Worm (Caenorhabditis elegans) whole organism, L3 larva: ENCODE measurements around the gene tofu-7.

Experiments
- ZK546.5 ChIP-seq: sonication (generic microtip); optimal IDR thresholded peaks from 2 replicates; lab custom pipeline; 2017; ENCODE audit warnings: missing biosample characterization, missing genetic modification characterization
- aly-2 ChIP-seq: fragments of 150-350 bp; optimal IDR thresholded peaks from 2 replicates; lab custom pipeline; 2014; ENCODE audit warnings: missing biosample characterization, missing genetic modification characterization
- ama-1 ChIP-seq: fragments of 150-350 bp; optimal IDR thresholded peaks from 2 replicates; lab custom pipeline; 2018
- ceh-16 ChIP-seq: sonication (generic microtip); optimal IDR thresholded peaks from 2 replicates; lab custom pipeline; 2017; ENCODE audit warnings: missing biosample characterization, missing genetic modification characterization
- ceh-28 ChIP-seq: fragments of 150-350 bp; optimal IDR thresholded peaks from 2 replicates; lab custom pipeline; 2014; ENCODE audit warnings: missing biosample characterization, missing genetic modification reagents, missing genetic modification characterization
- ceh-82 ChIP-seq: fragments of 150-350 bp; optimal IDR thresholded peaks from 2 replicates; lab custom pipeline; 2014; ENCODE audit warnings: missing biosample characterization, missing genetic modification characterization
- ceh-9 ChIP-seq: sonication (generic microtip); optimal IDR thresholded peaks from 2 replicates; lab custom pipeline; 2018; ENCODE audit warnings: missing biosample characterization, missing genetic modification characterization
- egl-27 ChIP-seq: sonication (generic microtip); optimal IDR thresholded peaks from 4 replicates; lab custom pipeline; 2017; ENCODE audit warnings: missing biosample characterization, missing genetic modification reagents, missing genetic modification characterization
- egl-5 ChIP-seq: fragments of 150-350 bp; optimal IDR thresholded peaks from 2 replicates; lab custom pipeline; 2017; ENCODE audit warnings: missing biosample characterization, missing genetic modification reagents, missing genetic modification characterization, inconsistent platforms
- elt-2 ChIP-seq: sonication (generic microtip); optimal IDR thresholded peaks from 2 replicates; lab custom pipeline; 2016; ENCODE audit warnings: missing genetic modification reagents, mild to moderate bottlenecking, missing genetic modification characterization, missing compliant biosample characterization
- eor-1 ChIP-seq, 2 experiments: fragments of 150-350 bp; optimal IDR thresholded peaks; 2 replicates each; lab custom pipeline; 2014 to 2018; ENCODE audit warnings: missing biosample characterization in 2 of 2, missing genetic modification characterization in 2 of 2
- fkh-10 ChIP-seq: sonication (generic microtip); optimal IDR thresholded peaks from 2 replicates; lab custom pipeline; 2017; ENCODE audit warnings: missing biosample characterization, missing genetic modification reagents, missing genetic modification characterization
- hmg-11 ChIP-seq: sonication (generic microtip); optimal IDR thresholded peaks from 2 replicates; lab custom pipeline; 2016; ENCODE audit warnings: missing genetic modification characterization, missing compliant biosample characterization
- jun-1 ChIP-seq: fragments of 150-350 bp; optimal IDR thresholded peaks from 2 replicates; lab custom pipeline; 2014; ENCODE audit warnings: missing biosample characterization, missing genetic modification reagents, missing genetic modification characterization
- lin-15B ChIP-seq: fragments of 150-350 bp; optimal IDR thresholded peaks from 2 replicates; lab custom pipeline; 2014; ENCODE audit warnings: missing biosample characterization, missing genetic modification characterization
- mdl-1 ChIP-seq: fragments of 150-350 bp; optimal IDR thresholded peaks from 2 replicates; lab custom pipeline; 2014; ENCODE audit warnings: missing biosample characterization, missing genetic modification characterization
- nfya-1 ChIP-seq: sonication (generic microtip); optimal IDR thresholded peaks from 2 replicates; lab custom pipeline; 2017; ENCODE audit warnings: missing genetic modification characterization, mild to moderate bottlenecking, missing compliant biosample characterization, antibody characterized with exemption, moderate library complexity; ENCODE audit not compliant: insufficient read depth
- nhr-11 ChIP-seq: fragments of 150-350 bp; optimal IDR thresholded peaks from 2 replicates; lab custom pipeline; 2014; ENCODE audit warnings: missing biosample characterization, missing genetic modification characterization
- nhr-12 ChIP-seq: fragments of 150-350 bp; optimal IDR thresholded peaks from 2 replicates; lab custom pipeline; 2014; ENCODE audit warnings: missing biosample characterization, missing genetic modification characterization
- nhr-237 ChIP-seq: fragments of 150-350 bp; optimal IDR thresholded peaks from 2 replicates; lab custom pipeline; 2014; ENCODE audit warnings: missing biosample characterization, missing genetic modification characterization
- nhr-25 ChIP-seq: sonication (generic microtip); optimal IDR thresholded peaks from 2 replicates; lab custom pipeline; 2017; ENCODE audit warnings: missing biosample characterization, missing genetic modification characterization
- nhr-28 ChIP-seq: fragments of 150-350 bp; optimal IDR thresholded peaks from 2 replicates; lab custom pipeline; 2014; ENCODE audit warnings: missing biosample characterization, missing genetic modification characterization
- nhr-67 ChIP-seq: fragments of 150-350 bp; optimal IDR thresholded peaks from 2 replicates; lab custom pipeline; 2014; ENCODE audit warnings: missing biosample characterization, missing genetic modification characterization
- nhr-77 ChIP-seq: fragments of 150-350 bp; optimal IDR thresholded peaks from 2 replicates; lab custom pipeline; 2014; ENCODE audit warnings: missing biosample characterization, missing genetic modification characterization
- pqm-1 ChIP-seq: fragments of 150-350 bp; optimal IDR thresholded peaks from 2 replicates; lab custom pipeline; 2017; ENCODE audit warnings: missing biosample characterization, missing genetic modification characterization, inconsistent platforms
- skn-1 ChIP-seq: fragments of 150-350 bp; optimal IDR thresholded peaks from 2 replicates; lab custom pipeline; 2014; ENCODE audit warnings: missing biosample characterization, missing genetic modification characterization
- snpc-4 ChIP-seq: fragments of 150-350 bp; optimal IDR thresholded peaks from 2 replicates; lab custom pipeline; 2014; ENCODE audit warnings: missing biosample characterization, missing genetic modification characterization
- tbx-2 ChIP-seq: sonication (generic microtip); optimal IDR thresholded peaks from 2 replicates; lab custom pipeline; 2016; ENCODE audit warnings: mild to moderate bottlenecking, missing genetic modification characterization, missing compliant biosample characterization
- unc-39 ChIP-seq: sonication (generic microtip); optimal IDR thresholded peaks from 4 replicates; lab custom pipeline; 2017; ENCODE audit warnings: missing biosample characterization, missing genetic modification characterization
- zag-1 ChIP-seq: fragments of 150-350 bp; optimal IDR thresholded peaks from 2 replicates; lab custom pipeline; 2014; ENCODE audit warnings: missing biosample characterization, missing genetic modification characterization
- ztf-4 ChIP-seq: fragments of 150-350 bp; optimal IDR thresholded peaks from 2 replicates; lab custom pipeline; 2014; ENCODE audit warnings: missing biosample characterization, missing genetic modification characterization

The tofu-7 gene

DNA sequence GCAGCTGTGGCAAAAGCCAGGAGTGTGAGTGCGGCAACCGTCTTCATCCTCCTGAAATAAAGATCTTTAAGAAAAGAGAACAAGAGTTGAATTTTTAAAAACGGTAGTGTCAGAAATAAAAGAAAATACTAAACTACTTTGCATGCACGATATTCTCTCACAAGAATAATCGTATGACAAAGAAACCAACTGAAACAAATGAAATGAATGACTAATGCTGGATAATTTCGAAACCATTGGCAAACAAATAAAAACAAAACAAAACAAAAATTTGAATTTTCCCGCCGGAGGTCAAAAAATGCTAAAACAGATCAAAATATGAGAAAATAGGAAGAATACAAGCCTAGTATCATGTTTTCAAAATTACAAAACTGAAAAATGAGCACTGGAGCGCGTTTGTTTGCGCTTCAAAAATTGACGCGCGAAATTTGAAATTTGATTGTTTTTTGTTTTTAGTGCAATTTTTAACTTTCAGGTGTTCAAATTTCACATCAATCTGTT is 19.2 kb upstream of the tofu-7 start, which contains the start of gene cpg-2:
Gene cpg-2, minus strand, starts transcription at position 51 of the 501 bp plus-strand sequence.
- TF ChIP-seq ceh-28: no peak
- no peak for TF ChIP-seq ceh-9 (tag; lab: Kevin White, UChicago)
- no peak for TF ChIP-seq tbx-2 (tag; lab: Kevin White, UChicago)
- TF ChIP-seq ZK546.5: no peak
- no peak for TF ChIP-seq ztf-4 (tag; lab: Kevin White, UChicago)
- no peak for TF ChIP-seq zag-1 (tag; lab: Kevin White, UChicago)
- TF ChIP-seq jun-1 (tag; lab: Kevin White, UChicago): no peak
- TF ChIP-seq aly-2 (tag; lab: Kevin White, UChicago): no peak
- TF ChIP-seq snpc-4 (tag; lab: Kevin White, UChicago): no peak
- TF ChIP-seq pqm-1 (tag; lab: Kevin White, UChicago): no peak
- TF ChIP-seq elt-2 (tag; lab: Kevin White, UChicago): no peak
- no peak for TF ChIP-seq mdl-1 (tag; lab: Kevin White, UChicago)

DNA sequence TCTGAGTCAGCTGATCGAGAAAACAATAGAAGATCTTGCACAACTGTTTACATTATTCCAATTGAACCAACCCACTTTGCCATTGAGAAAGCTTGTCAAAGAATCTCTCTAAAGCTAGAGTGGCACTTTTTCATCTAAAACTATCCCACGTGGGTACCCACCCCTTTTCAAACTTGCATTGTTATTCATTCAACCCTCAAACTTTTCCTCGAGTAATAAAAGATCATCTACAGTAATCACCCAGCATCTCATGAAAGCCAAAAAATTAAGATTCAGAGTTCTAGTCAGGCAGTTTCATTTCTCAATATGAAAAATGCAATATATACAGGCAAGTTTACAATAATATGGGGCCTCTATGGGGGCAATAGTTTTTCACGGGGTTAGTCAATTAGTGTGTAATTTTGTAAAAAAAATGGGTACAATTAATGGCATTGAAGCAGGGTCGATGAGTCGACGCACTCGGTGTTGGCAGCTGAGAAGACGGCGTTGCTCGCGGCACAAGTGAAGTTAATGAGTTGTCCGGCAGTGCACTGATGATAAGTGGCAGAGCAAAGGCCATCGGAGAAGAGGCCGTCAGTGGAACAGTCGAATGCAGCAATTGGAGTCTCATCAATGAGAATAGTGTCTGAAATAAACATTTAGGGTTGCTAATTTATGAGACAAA is 17.1 kb upstream of the tofu-7 start:
- no peak for TF ChIP-seq nhr-77 (tag; lab: Kevin White, UChicago)
- no peak for TF ChIP-seq ceh-16 (tag; lab: Kevin White, UChicago)
- no peak for TF ChIP-seq nhr-28
- no peak for TF ChIP-seq egl-5 (tag; lab: Kevin White, UChicago)
- TF ChIP-seq pqm-1 (tag; lab: Kevin White, UChicago): no peak
- no peak for TF ChIP-seq unc-39 (tag; lab: Kevin White, UChicago)
- no peak for TF ChIP-seq nhr-12
- no peak for TF ChIP-seq ztf-4 (tag; lab: Kevin White, UChicago)
- TF ChIP-seq ceh-28: no peak
- no peak for TF ChIP-seq nhr-25
- TF ChIP-seq lin-15B (tag; lab: Kevin White, UChicago): no peak

DNA sequence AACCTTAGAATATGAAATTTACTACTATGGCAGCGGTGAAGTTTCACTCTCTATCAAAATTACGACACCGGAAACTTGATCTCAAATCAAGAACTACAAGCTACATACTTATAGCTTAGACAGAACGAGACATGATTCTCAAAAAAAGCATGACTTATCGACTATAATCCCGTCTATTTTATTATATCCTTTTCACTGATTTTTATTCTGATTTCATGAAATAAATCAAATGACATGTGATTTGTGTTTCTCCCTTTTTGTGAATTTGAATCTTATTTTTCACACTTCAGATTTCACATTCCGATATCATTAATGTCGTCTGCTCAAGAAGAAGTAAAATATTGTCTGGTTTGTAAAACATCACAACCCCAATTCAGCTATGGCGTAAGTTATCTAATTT is 15.2 kb upstream of the tofu-7 start, which contains the start of gene ZK418.11:
Gene ZK418.11, plus strand, starts transcription at position 289 of the 400 bp plus-strand sequence.
- TF ChIP-seq nhr-11 (tag; lab: Kevin White, UChicago) (peak; percentile 43), hmg-11 (tag; lab: Kevin White, UChicago) (no peak)

DNA sequence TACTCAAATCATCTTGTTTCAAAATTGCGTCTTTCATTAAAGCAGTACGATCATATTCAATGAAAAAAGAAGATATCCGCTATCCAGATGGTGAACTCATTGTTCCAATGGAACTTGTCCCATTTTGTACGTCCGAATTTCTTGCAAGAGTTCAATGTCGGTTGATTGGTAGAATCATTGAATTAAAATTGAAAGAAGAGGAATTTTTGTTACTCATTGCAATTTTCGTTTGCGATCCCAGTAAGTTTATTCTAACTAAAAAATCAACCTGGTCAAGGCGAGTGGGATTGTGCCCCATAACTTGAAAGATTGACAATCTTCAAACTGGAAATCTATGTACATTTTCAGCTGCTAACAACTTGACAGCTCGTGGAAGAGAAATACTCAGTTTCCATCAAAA is 11.7 kb upstream of the tofu-7 start:
- no peak for TF ChIP-seq ceh-82 (tag; lab: Kevin White, UChicago)
- no peak for TF ChIP-seq jun-1 (tag; lab: Kevin White, UChicago)
- no peak for TF ChIP-seq fkh-10 (GFP tag; lab: Kevin White, UChicago)
- TF ChIP-seq zag-1 (tag; lab: Kevin White, UChicago): no peak
- no peak for TF ChIP-seq nfya-1 (tag; lab: Kevin White, UChicago)
- no peak for TF ChIP-seq egl-5 (tag; lab: Kevin White, UChicago)
- no peak for TF ChIP-seq tbx-2 (tag; lab: Kevin White, UChicago)
- no peak for TF ChIP-seq ceh-28

DNA sequence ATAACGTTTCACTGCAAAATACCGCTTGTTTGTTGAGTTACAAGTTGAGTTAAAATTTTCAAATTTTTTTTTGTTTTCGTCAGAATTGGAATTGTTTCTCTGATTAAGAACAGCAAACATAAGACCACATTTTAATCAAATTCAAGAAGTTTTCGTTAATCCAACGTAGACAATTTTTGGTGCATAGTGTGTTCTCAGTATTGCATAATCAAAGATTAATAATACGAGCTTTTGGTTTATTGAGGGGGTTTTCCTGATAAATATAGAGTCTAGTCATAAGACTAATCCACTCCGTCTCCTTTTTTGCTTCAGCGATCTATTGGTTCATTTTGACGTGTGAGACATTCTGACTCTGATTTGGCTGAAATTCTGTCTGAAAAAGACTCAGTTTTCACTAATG is 10.3 kb upstream of the tofu-7 start, which contains the start of gene nhr-9:
Gene nhr-9, plus strand, starts transcription at position 307 of the 400 bp plus-strand sequence.
- no peak for TF ChIP-seq ama-1
- peak; percentile 13 for TF ChIP-seq nhr-11 (tag; lab: Kevin White, UChicago)

DNA sequence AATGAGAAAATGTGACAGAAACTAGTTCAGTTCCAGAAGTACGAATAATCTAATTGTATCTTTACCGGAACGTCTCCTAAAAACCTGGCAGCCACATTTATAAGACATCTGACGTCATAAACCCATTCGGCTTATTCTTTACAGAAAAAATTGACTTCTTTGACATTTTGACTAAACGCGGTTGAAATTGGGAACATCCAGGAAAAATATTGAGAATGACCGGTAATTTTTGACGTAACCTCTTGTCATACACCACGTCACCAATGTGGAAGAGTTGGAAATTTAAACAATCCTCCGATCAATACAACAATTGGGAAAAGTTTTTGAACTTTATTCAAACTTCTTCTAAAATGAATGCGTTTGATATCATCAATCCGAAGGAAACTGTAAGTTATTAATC is 6.2 kb upstream of the tofu-7 start, which contains the start of gene ZK418.2:
Gene ZK418.2, plus strand, starts transcription at position 301 of the 400 bp plus-strand sequence.
- TF ChIP-seq mdl-1 (tag; lab: Kevin White, UChicago): no peak
- TF ChIP-seq ceh-9 (tag; lab: Kevin White, UChicago): no peak
- no peak for TF ChIP-seq tbx-2 (tag; lab: Kevin White, UChicago)
- TF ChIP-seq ceh-28: no peak
- TF ChIP-seq zag-1 (tag; lab: Kevin White, UChicago): no peak
- no peak for TF ChIP-seq nhr-67 (tag; lab: Kevin White, UChicago)
- no peak for TF ChIP-seq skn-1
- TF ChIP-seq eor-1 (tag; optimal IDR thresholded peaks at IDR 0.05; lab: Kevin White, UChicago): no peak
- no peak for TF ChIP-seq egl-27 (tag; lab: Kevin White, UChicago)
- no peak for TF ChIP-seq nhr-237
- no peak for TF ChIP-seq pqm-1 (tag; lab: Kevin White, UChicago)
